Fruit fly (Drosophila melanogaster) whole organism, pupa: ENCODE measurements around the gene CG33170.

Experiments
- CG10348 ChIP-seq: fragments of 200-800 bp; sonication (Bioruptor generic); IDR thresholded peaks from 2 replicates; pipeline ENCODE4 v1.3.6; 2022; ENCODE audit warnings: missing biosample characterization, missing genetic modification characterization
- CG12605 ChIP-seq: fragments of 200-800 bp; sonication (Bioruptor generic); IDR thresholded peaks from 2 replicates; pipeline ENCODE4 v1.3.6; 2022; ENCODE audit warnings: missing biosample characterization, missing genetic modification characterization
- CG13204 ChIP-seq: fragments of 200-800 bp; sonication (Bioruptor generic); optimal IDR thresholded peaks from 2 replicates; lab custom pipeline; 2018; ENCODE audit warnings: missing biosample characterization, mild to moderate bottlenecking, missing genetic modification characterization, moderate library complexity
- CG14655 ChIP-seq: fragments of 200-800 bp; sonication (Bioruptor generic); optimal IDR thresholded peaks from 3 replicates; lab custom pipeline; 2017; ENCODE audit warnings: mild to moderate bottlenecking, missing biosample characterization, missing genetic modification reagents, missing genetic modification characterization
- CG15710 ChIP-seq: fragments of 200-800 bp; sonication (Bioruptor generic); optimal IDR thresholded peaks from 2 replicates; lab custom pipeline; 2018; ENCODE audit warnings: missing biosample characterization, mild to moderate bottlenecking, missing genetic modification characterization, moderate library complexity
- CG17806 ChIP-seq: fragments of 200-800 bp; sonication (Bioruptor generic); optimal IDR thresholded peaks from 2 replicates; lab custom pipeline; 2018; ENCODE audit warnings: missing biosample characterization, mild to moderate bottlenecking, missing genetic modification characterization, moderate library complexity
- CG32121 ChIP-seq: fragments of 200-800 bp; sonication (Bioruptor generic); IDR thresholded peaks from 2 replicates; pipeline ENCODE4 v1.3.6; 2022; ENCODE audit warnings: missing biosample characterization, missing genetic modification characterization
- CG34367 ChIP-seq: fragments of 200-800 bp; sonication (Bioruptor generic); optimal IDR thresholded peaks from 2 replicates; lab custom pipeline; 2018; ENCODE audit warnings: missing biosample characterization, mild to moderate bottlenecking, missing genetic modification characterization
- CG4496 ChIP-seq: fragments of 200-800 bp; sonication (Bioruptor generic); IDR thresholded peaks from 3 replicates; pipeline ENCODE4 v1.3.6; 2022; ENCODE audit warnings: missing biosample characterization, missing genetic modification characterization
- CG8159 ChIP-seq: fragments of 200-800 bp; sonication (Bioruptor generic); optimal IDR thresholded peaks from 3 replicates; lab custom pipeline; 2018; ENCODE audit warnings: missing biosample characterization, mild to moderate bottlenecking, missing genetic modification characterization, moderate library complexity
- CG8301 ChIP-seq: fragments of 200-800 bp; sonication (Bioruptor generic); optimal IDR thresholded peaks from 2 replicates; lab custom pipeline; 2018; ENCODE audit warnings: missing biosample characterization, mild to moderate bottlenecking, missing genetic modification characterization
- CG9948 ChIP-seq: fragments of 200-800 bp; sonication (Bioruptor generic); optimal IDR thresholded peaks from 2 replicates; lab custom pipeline; 2018; ENCODE audit warnings: missing biosample characterization, mild to moderate bottlenecking, missing genetic modification characterization, moderate library complexity
- D1 ChIP-seq: fragments of 200-800 bp; sonication (Bioruptor generic); optimal IDR thresholded peaks from 2 replicates; lab custom pipeline; 2018; ENCODE audit warnings: missing biosample characterization, mild to moderate bottlenecking, missing genetic modification characterization, moderate library complexity
- EcR ChIP-seq: fragments of 200-800 bp; sonication (Bioruptor generic); optimal IDR thresholded peaks from 3 replicates; lab custom pipeline; 2019; ENCODE audit warnings: missing biosample characterization, missing genetic modification characterization, mild to moderate bottlenecking, moderate library complexity, missing genetic modification reagents
- Ets98B ChIP-seq: fragments of 200-800 bp; sonication (Bioruptor generic); IDR thresholded peaks from 2 replicates; pipeline ENCODE4 v1.3.6; 2022; ENCODE audit warnings: missing biosample characterization, missing genetic modification characterization
- Pif1A ChIP-seq: fragments of 200-800 bp; sonication (Bioruptor generic); optimal IDR thresholded peaks from 3 replicates; lab custom pipeline; 2016; ENCODE audit warnings: missing biosample characterization, missing genetic modification characterization
- Pif1B ChIP-seq: fragments of 200-800 bp; sonication (Bioruptor generic); optimal IDR thresholded peaks from 3 replicates; lab custom pipeline; 2016; ENCODE audit warnings: missing biosample characterization, missing genetic modification characterization
- Snoo ChIP-seq: fragments of 200-800 bp; sonication (Bioruptor generic); optimal IDR thresholded peaks from 3 replicates; lab custom pipeline; 2017; ENCODE audit warnings: missing biosample characterization, mild to moderate bottlenecking, missing genetic modification characterization, inconsistent platforms
- fd96Ca ChIP-seq: fragments of 200-800 bp; sonication (Bioruptor generic); IDR thresholded peaks from 3 replicates; pipeline ENCODE4 v1.3.6; 2022; ENCODE audit warnings: missing biosample characterization, missing genetic modification characterization
- gl ChIP-seq: fragments of 200-800 bp; sonication (Bioruptor generic); optimal IDR thresholded peaks from 2 replicates; lab custom pipeline; 2018; ENCODE audit warnings: missing biosample characterization, mild to moderate bottlenecking, missing genetic modification characterization
- rn ChIP-seq: fragments of 200-800 bp; sonication (Bioruptor generic); IDR thresholded peaks from 2 replicates; pipeline ENCODE4 v1.3.6; 2022; ENCODE audit warnings: missing biosample characterization, missing genetic modification characterization

The CG33170 gene

dm6 chr3L:22824668-22825192, 39.7 kb upstream of the CG33170 start:
- peak; percentile 56 for TF ChIP-seq Pif1B (GFP tag; lab: Kevin White, UChicago)
- no peak for TF ChIP-seq CG34367
- TF ChIP-seq CG12605 = peak; percentile 81
- TF ChIP-seq gl (tag; lab: Kevin White, UChicago) = peak; percentile 61
- no peak; the same call in none of the 2 replicates for TF ChIP-seq CG32121 (GFP tag; lab: Robert Waterston, UW)
- peak; percentile 51 for TF ChIP-seq CG14655 (GFP tag; lab: Kevin White, UChicago)
- TF ChIP-seq CG4496 = peak; percentile 71; the same call in 2 of the 3 replicates
- TF ChIP-seq fd96Ca = peak; percentile 72
- peak; percentile 3 for TF ChIP-seq CG15710
- TF ChIP-seq Ets98B (GFP tag; lab: Robert Waterston, UW) = peak; percentile 79
- no peak for TF ChIP-seq D1 (tag; lab: Kevin White, UChicago)
- no peak for TF ChIP-seq rn
- peak; percentile 62 for TF ChIP-seq EcR (GFP tag; lab: Kevin White, UChicago)
- TF ChIP-seq CG17806 = no peak
- peak; percentile 7 for TF ChIP-seq Snoo (tag; lab: Kevin White, UChicago)
- peak; percentile 75 for TF ChIP-seq CG13204
- TF ChIP-seq CG9948 (tag; lab: Kevin White, UChicago) = no peak
- TF ChIP-seq CG8301 (tag; lab: Kevin White, UChicago) = peak; percentile 8
- TF ChIP-seq CG10348 = no peak
- peak; percentile 55 for TF ChIP-seq Pif1A (GFP tag; lab: Kevin White, UChicago)
- TF ChIP-seq CG8159 (tag; lab: Kevin White, UChicago) = no peak
- TF ChIP-seq, all 21 proteins: peak for 13

dm6 chr3L:22826236-22826635, 38.2 kb upstream of the CG33170 start:
- TF ChIP-seq rn = no peak
- no peak for TF ChIP-seq CG10348
- TF ChIP-seq CG8159 (tag; lab: Kevin White, UChicago) = no peak
- TF ChIP-seq fd96Ca = no peak
- no peak for TF ChIP-seq CG32121 (GFP tag; lab: Robert Waterston, UW)
- TF ChIP-seq CG15710 = peak; percentile 3
- peak; percentile 33 for TF ChIP-seq D1 (tag; lab: Kevin White, UChicago)
- TF ChIP-seq CG8301 (tag; lab: Kevin White, UChicago) = no peak
- TF ChIP-seq CG12605 = no peak
- TF ChIP-seq CG34367 = no peak
- TF ChIP-seq EcR (GFP tag; lab: Kevin White, UChicago) = no peak
- peak; percentile 33 for TF ChIP-seq CG13204
- TF ChIP-seq CG4496 = no peak
- TF ChIP-seq Pif1A (GFP tag; lab: Kevin White, UChicago) = no peak
- TF ChIP-seq CG17806 = peak; percentile 9
- TF ChIP-seq gl (tag; lab: Kevin White, UChicago) = peak; percentile 20
- TF ChIP-seq Pif1B (GFP tag; lab: Kevin White, UChicago) = peak; percentile 4
- no peak for TF ChIP-seq CG9948 (tag; lab: Kevin White, UChicago)
- no peak for TF ChIP-seq CG14655 (GFP tag; lab: Kevin White, UChicago)
- TF ChIP-seq Snoo (tag; lab: Kevin White, UChicago) = no peak
- TF ChIP-seq, all 21 proteins: peak for 6

DNA sequence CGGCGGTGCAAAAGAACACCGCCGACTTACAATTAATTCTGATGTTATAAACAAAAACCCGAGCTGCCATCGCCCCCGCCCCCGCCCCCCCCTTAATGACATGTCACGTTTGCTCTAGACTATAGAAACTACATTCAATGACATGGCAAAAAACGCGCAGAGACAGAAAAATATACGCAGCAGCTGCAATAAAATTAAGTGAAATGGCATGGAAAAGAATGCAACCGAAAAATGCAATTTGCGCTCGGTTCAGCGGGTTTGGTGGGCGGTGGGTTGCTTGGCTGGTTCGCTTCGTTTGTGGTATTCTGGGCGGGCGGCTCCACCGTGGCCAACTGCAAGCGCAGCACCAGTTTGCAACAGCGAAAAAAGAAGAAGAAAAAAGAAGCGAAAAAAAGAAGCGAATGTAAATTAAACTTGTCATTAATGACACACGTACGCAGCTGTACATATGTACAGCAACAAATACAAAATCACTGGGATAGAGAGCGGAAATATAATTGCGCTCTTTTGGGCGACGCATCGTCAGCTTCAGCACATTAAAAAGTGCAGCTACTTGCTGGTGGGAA, 34.2 kb upstream of the CG33170 start:
- no peak for TF ChIP-seq rn
- no peak for TF ChIP-seq CG12605
- TF ChIP-seq D1 (tag; lab: Kevin White, UChicago) = no peak
- no peak for TF ChIP-seq Ets98B (GFP tag; lab: Robert Waterston, UW)
- TF ChIP-seq CG10348 = no peak
- no peak for TF ChIP-seq CG32121 (GFP tag; lab: Robert Waterston, UW)
- no peak for TF ChIP-seq CG13204
- no peak for TF ChIP-seq gl (tag; lab: Kevin White, UChicago)
- no peak for TF ChIP-seq Pif1A (GFP tag; lab: Kevin White, UChicago)
- no peak for TF ChIP-seq CG17806
- no peak for TF ChIP-seq CG34367
- TF ChIP-seq CG8301 (tag; lab: Kevin White, UChicago) = no peak
- TF ChIP-seq, all 21 proteins: peak for 0

- TF ChIP-seq CG15710 (peak; percentile 44), Pif1B (GFP tag; lab: Kevin White, UChicago) (peak; percentile 56), Pif1A (GFP tag; lab: Kevin White, UChicago) (no peak), CG9948 (tag; lab: Kevin White, UChicago) (no peak), CG8301 (tag; lab: Kevin White, UChicago) (peak; percentile 33), CG32121 (GFP tag; lab: Robert Waterston, UW) (peak; percentile 60; the same call in 1 of the 2 replicates), CG8159 (tag; lab: Kevin White, UChicago) (peak; percentile 23), CG10348 (0 out of 2 replicates have a peak, but pooled peaks have one; percentile 15), CG34367 (peak; percentile 38), gl (tag; lab: Kevin White, UChicago) (peak; percentile 71), CG17806 (no peak), rn (no peak), Snoo (tag; lab: Kevin White, UChicago) (peak; percentile 67), CG12605 (peak; percentile 80), EcR (GFP tag; lab: Kevin White, UChicago) (peak; percentile 88), Ets98B (GFP tag; lab: Robert Waterston, UW) (peak; percentile 68), CG14655 (GFP tag; lab: Kevin White, UChicago) (peak; percentile 48), D1 (tag; lab: Kevin White, UChicago) (no peak), CG4496 (no peak; the same call in 1 of the 3 replicates), fd96Ca (peak; percentile 82; the same call in 2 of the 3 replicates), CG13204 (peak; percentile 92)
- TF ChIP-seq, all 21 proteins: peak for 15
These were observed 29.0 kb upstream of the CG33170 start, which contains the start of gene jim for dm6 chr3L:22835144-22835964. TSS of gene jim (minus strand) at chr3L:22835194.
